Worm (Caenorhabditis elegans): ENCODE data around the gene snpc-3.4.

DNA sequence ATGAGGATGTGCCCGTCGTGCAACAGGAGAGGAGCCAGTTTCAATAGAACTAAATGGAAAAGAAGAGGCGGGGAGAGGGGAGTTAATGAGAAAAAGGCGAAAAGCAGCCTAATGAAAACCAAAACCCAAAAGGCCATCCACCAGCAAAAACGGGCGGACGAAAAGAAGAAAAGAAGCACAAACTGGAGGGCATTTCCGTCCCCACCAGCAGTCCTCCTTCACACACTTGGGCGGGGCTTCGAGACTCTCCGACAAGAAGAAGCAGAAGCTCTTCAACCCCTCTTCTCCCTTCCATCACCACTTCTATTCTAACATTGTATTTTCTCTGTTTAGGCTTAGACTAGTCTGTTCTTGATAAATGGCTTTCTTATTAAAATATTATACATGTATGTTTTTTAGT lies 48.3 kb downstream of the snpc-3.4 start:
- no peak for TF ChIP-seq snpc-4 (GFP tag; optimal IDR thresholded peaks at IDR 0.05)
- TF ChIP-seq snpc-4 (tag; optimal IDR thresholded peaks at IDR 0.05) = no peak
- no peak for TF ChIP-seq F39B2.1 (GFP tag; IDR thresholded peaks at IDR 0.05)
- TF ChIP-seq pha-4 (tag; optimal IDR thresholded peaks at IDR 0.05) = no peak

Data from whole organism, young adult.